Fruit fly (Drosophila melanogaster): Measurements from ENCODE around the gene CG11756.

The CG11756 gene

dm6 chrX:11355708-11356174 is 7.8 kb downstream of the CG11756 start, which contains the start of gene dsh (continued):
- TF ChIP-seq CG6765 (GFP tag; optimal IDR thresholded peaks at IDR 0.05) (no peak), insv (GFP tag; optimal IDR thresholded peaks at IDR 0.05) (no peak), her (GFP tag; optimal IDR thresholded peaks at IDR 0.05) (no peak), MBD-R2 (GFP tag; IDR thresholded peaks at IDR 0.05) (peak; percentile 34; the same call in 1 of the 2 replicates), jigr1 (GFP tag; IDR thresholded peaks at IDR 0.05) (no peak), fd3F (GFP tag; optimal IDR thresholded peaks at IDR 0.05) (no peak)

- TF ChIP-seq dysf (GFP tag; IDR thresholded peaks at IDR 0.05) (no peak), Med (GFP tag) (peak; percentile 8), Dfd (GFP tag; optimal IDR thresholded peaks at IDR 0.05) (peak in 1 of 2 experiments; percentile 56), CG6272 (GFP tag; IDR thresholded peaks at IDR 0.05) (no peak)
Observed at dm6 chrX:11356648-11357047, 8.7 kb downstream of the CG11756 start.

dm6 chrX:11359081-11359481 is 11.2 kb downstream of the CG11756 start, which contains the start of gene Pa1:
Gene Pa1 (plus strand): TSS chrX:11359236.
- TF ChIP-seq sug (tag; optimal IDR thresholded peaks at IDR 0.05), result peak; percentile 17
- TF ChIP-seq stwl (tag; optimal IDR thresholded peaks at IDR 0.05), result peak; percentile 42
- TF ChIP-seq mirr (GFP tag; optimal IDR thresholded peaks at IDR 0.05), result no peak
- no peak for TF ChIP-seq CkIIα-i1 (GFP tag; IDR thresholded peaks at IDR 0.05)
- TF ChIP-seq CG16813 (GFP tag; IDR thresholded peaks at IDR 0.05; ENCODE audit: partially characterized antibody), result peak; percentile 61
- TF ChIP-seq scrt (GFP tag; optimal IDR thresholded peaks at IDR 0.05), result no peak
- no peak for TF ChIP-seq bab2 (GFP tag; optimal IDR thresholded peaks at IDR 0.05)
- TF ChIP-seq tio (GFP tag; optimal IDR thresholded peaks at IDR 0.05), result no peak
- TF ChIP-seq CG10462 (GFP tag; optimal IDR thresholded peaks at IDR 0.05), result no peak
- peak; percentile 74 for TF ChIP-seq zen2 (GFP tag; IDR thresholded peaks at IDR 0.05; ENCODE audit: partially characterized antibody)
- TF ChIP-seq phol (tag; optimal IDR thresholded peaks at IDR 0.05), result peak; percentile 14
- TF ChIP-seq fru (optimal IDR thresholded peaks at IDR 0.05), result no peak
- no peak for TF ChIP-seq sim (GFP tag; IDR thresholded peaks at IDR 0.05)
- no peak for TF ChIP-seq esg (GFP tag; conservative IDR thresholded peaks at IDR 0.05)
- TF ChIP-seq MBD-R2 (GFP tag; IDR thresholded peaks at IDR 0.05), result peak; percentile 46
- peak; percentile 52 for TF ChIP-seq sens (GFP tag)
- peak; percentile 45; the same call in 1 of the 2 replicates for TF ChIP-seq Rfx (GFP tag; IDR thresholded peaks at IDR 0.05)
- TF ChIP-seq CG15601 (tag; optimal IDR thresholded peaks at IDR 0.05), result peak; percentile 5
- no peak for TF ChIP-seq CG10565 (GFP tag; optimal IDR thresholded peaks at IDR 0.05)
- TF ChIP-seq chm (GFP tag; IDR thresholded peaks at IDR 0.05), result 0 out of 2 replicates have a peak, but pooled peaks have one; percentile 12
- TF ChIP-seq inv (GFP tag; IDR thresholded peaks at IDR 0.05; ENCODE audit: partially characterized antibody), result peak; percentile 30
- TF ChIP-seq CG11723 (GFP tag; optimal IDR thresholded peaks at IDR 0.05), result no peak
- no peak for TF ChIP-seq wek (GFP tag; optimal IDR thresholded peaks at IDR 0.05)
- no peak for TF ChIP-seq dmrt99B (tag; optimal IDR thresholded peaks at IDR 0.05)
- TF ChIP-seq bbx (GFP tag; IDR thresholded peaks at IDR 0.05; ENCODE audit: partially characterized antibody), result peak; percentile 75
- TF ChIP-seq MESR4 (GFP tag; optimal IDR thresholded peaks at IDR 0.05), result peak; percentile 86
- peak; percentile 54 for TF ChIP-seq gro (GFP tag; optimal IDR thresholded peaks at IDR 0.05)
- no peak for TF ChIP-seq fd3F (GFP tag; optimal IDR thresholded peaks at IDR 0.05)
- TF ChIP-seq Ets97D (GFP tag; optimal IDR thresholded peaks at IDR 0.05), result peak; percentile 56
- no peak for TF ChIP-seq CG17912 (GFP tag; optimal IDR thresholded peaks at IDR 0.05)
- no peak for TF ChIP-seq CG4360 (GFP tag; IDR thresholded peaks at IDR 0.05)
- no peak for TF ChIP-seq CG4730 (GFP tag; IDR thresholded peaks at IDR 0.05)
- peak; percentile 42 for TF ChIP-seq CG14710 (tag; optimal IDR thresholded peaks at IDR 0.05)
- peak; percentile 41 for TF ChIP-seq Fer1 (GFP tag; optimal IDR thresholded peaks at IDR 0.05)
- peak; percentile 76 for TF ChIP-seq Dll (GFP tag; IDR thresholded peaks at IDR 0.05; ENCODE audit: partially characterized antibody)
- TF ChIP-seq Bgb (GFP tag; IDR thresholded peaks at IDR 0.05; ENCODE audit: partially characterized antibody), result peak; percentile 80
- peak; percentile 39; the same call in 1 of the 2 replicates for TF ChIP-seq ato (GFP tag; IDR thresholded peaks at IDR 0.05; ENCODE audit: partially characterized antibody)
- TF ChIP-seq knrl (GFP tag; IDR thresholded peaks at IDR 0.05; ENCODE audit: partially characterized antibody), result peak; percentile 49; the same call in 2 of the 3 replicates
- no peak for TF ChIP-seq Meics (GFP tag; optimal IDR thresholded peaks at IDR 0.05)
